Fruit fly (Drosophila melanogaster) whole organism, embryonic: ENCODE data around the gene CG1635.

ENCODE experiments used
- CG10543 ChIP-seq: fragments of 200-800 bp; sonication (Bioruptor generic); optimal IDR thresholded peaks from 3 replicates; lab custom pipeline; 2017; ENCODE audit warnings: missing biosample characterization, mild to moderate bottlenecking, missing genetic modification characterization, moderate library complexity
- CG11093 ChIP-seq: fragments of 200-800 bp; sonication (Bioruptor generic); IDR thresholded peaks from 3 replicates; pipeline ENCODE4 v1.3.6; 2022; ENCODE audit warnings: missing biosample characterization, missing genetic modification characterization
- CG11696 ChIP-seq: fragments of 200-800 bp; sonication (Bioruptor generic); IDR thresholded peaks from 2 replicates; pipeline ENCODE4 v1.3.6; 2022; ENCODE audit warnings: missing biosample characterization, missing genetic modification characterization
- CG15696 ChIP-seq: fragments of 200-800 bp; sonication (Bioruptor generic); optimal IDR thresholded peaks from 2 replicates; lab custom pipeline; 2019; ENCODE audit warnings: missing biosample characterization, mild to moderate bottlenecking, missing genetic modification characterization, moderate library complexity
- CG1647 ChIP-seq: fragments of 200-800 bp; sonication (Bioruptor generic); optimal IDR thresholded peaks from 3 replicates; lab custom pipeline; 2016; ENCODE audit warnings: missing biosample characterization, missing genetic modification characterization
- CG16779 ChIP-seq: fragments of 200-800 bp; sonication (Bioruptor generic); IDR thresholded peaks from 2 replicates; pipeline ENCODE4 v1.3.6; 2022; ENCODE audit warnings: missing biosample characterization, missing genetic modification characterization
- CG17385 ChIP-seq: fragments of 200-800 bp; sonication (Bioruptor generic); optimal IDR thresholded peaks from 3 replicates; lab custom pipeline; 2018; ENCODE audit warnings: missing biosample characterization, mild to moderate bottlenecking, missing genetic modification characterization
- CG2116 ChIP-seq: fragments of 200-800 bp; sonication (Bioruptor generic); optimal IDR thresholded peaks from 3 replicates; lab custom pipeline; 2018; ENCODE audit warnings: missing biosample characterization, mild to moderate bottlenecking, missing genetic modification characterization
- CG2120 ChIP-seq: fragments of 200-800 bp; sonication (Bioruptor generic); optimal IDR thresholded peaks from 3 replicates; lab custom pipeline; 2016; ENCODE audit warnings: missing biosample characterization, missing genetic modification characterization
- CG2712 ChIP-seq: fragments of 200-800 bp; optimal IDR thresholded peaks from 3 replicates; lab custom pipeline; 2019; ENCODE audit warnings: missing biosample characterization, mild to moderate bottlenecking, missing genetic modification characterization, moderate library complexity
- CG3407 ChIP-seq: fragments of 200-800 bp; sonication (Bioruptor generic); optimal IDR thresholded peaks from 2 replicates; lab custom pipeline; 2018; ENCODE audit warnings: missing biosample characterization, mild to moderate bottlenecking, missing genetic modification characterization
- CG3847 ChIP-seq: fragments of 200-800 bp; sonication (Bioruptor generic); IDR thresholded peaks from 2 replicates; pipeline ENCODE4 v1.3.6; 2022; ENCODE audit warnings: missing biosample characterization, missing genetic modification characterization
- CG4282 ChIP-seq: fragments of 200-800 bp; sonication (Bioruptor generic); optimal IDR thresholded peaks from 2 replicates; lab custom pipeline; 2016; ENCODE audit warnings: missing biosample characterization, missing genetic modification characterization
- CG4617 ChIP-seq: fragments of 200-800 bp; sonication (Bioruptor generic); optimal IDR thresholded peaks from 3 replicates; lab custom pipeline; 2016; ENCODE audit warnings: missing biosample characterization, missing genetic modification characterization, borderline replicate concordance
- CG4707 ChIP-seq: fragments of 200-800 bp; sonication (Bioruptor generic); optimal IDR thresholded peaks from 2 replicates; lab custom pipeline; 2018; ENCODE audit warnings: missing biosample characterization, mild to moderate bottlenecking, missing genetic modification characterization, moderate library complexity
- CG5953 ChIP-seq: fragments of 200-800 bp; sonication (Bioruptor generic); IDR thresholded peaks from 2 replicates; pipeline ENCODE4 v1.3.6; 2022; ENCODE audit warnings: missing biosample characterization, missing genetic modification characterization
- CG6683 ChIP-seq: fragments of 200-800 bp; sonication (Bioruptor generic); optimal IDR thresholded peaks from 2 replicates; lab custom pipeline; 2017; ENCODE audit warnings: missing biosample characterization, mild to moderate bottlenecking, missing genetic modification characterization, missing genetic modification reagents
- CG6689 ChIP-seq: fragments of 200-800 bp; sonication (Bioruptor generic); IDR thresholded peaks from 2 replicates; pipeline ENCODE4 v1.3.6; 2022; ENCODE audit warnings: missing biosample characterization, missing genetic modification characterization
- CG6791 ChIP-seq: fragments of 200-800 bp; sonication (Bioruptor generic); IDR thresholded peaks from 3 replicates; pipeline ENCODE4 v1.3.6; 2022; ENCODE audit warnings: missing biosample characterization, missing genetic modification characterization; ENCODE audit not compliant: partially characterized antibody
- CG8478 ChIP-seq: fragments of >200 bp; optimal IDR thresholded peaks from 2 replicates; lab custom pipeline; 2018
- D19B ChIP-seq: fragments of 200-800 bp; sonication (Bioruptor generic); optimal IDR thresholded peaks from 2 replicates; lab custom pipeline; 2017; ENCODE audit warnings: missing biosample characterization, mild to moderate bottlenecking, missing genetic modification characterization
- Fer2 ChIP-seq: fragments of 200-800 bp; sonication (Bioruptor generic); optimal IDR thresholded peaks from 2 replicates; lab custom pipeline; 2018; ENCODE audit warnings: missing biosample characterization, mild to moderate bottlenecking, missing genetic modification characterization, moderate library complexity
- Gsc ChIP-seq: fragments of 200-800 bp; sonication (Bioruptor generic); IDR thresholded peaks from 2 replicates; pipeline ENCODE4 v1.3.6; 2022; ENCODE audit warnings: missing biosample characterization, missing genetic modification characterization
- HmgZ ChIP-seq: fragments of 200-800 bp; sonication (Bioruptor generic); optimal IDR thresholded peaks from 2 replicates; lab custom pipeline; 2018; ENCODE audit warnings: missing biosample characterization, mild to moderate bottlenecking, missing genetic modification characterization
- Hmr ChIP-seq: fragments of 200-800 bp; sonication (Bioruptor generic); optimal IDR thresholded peaks from 3 replicates; lab custom pipeline; 2017; ENCODE audit warnings: mild to moderate bottlenecking, missing biosample characterization, missing genetic modification reagents, missing genetic modification characterization
- Kr ChIP-seq: fragments of 200-800 bp; sonication (Bioruptor generic); optimal IDR thresholded peaks from 2 replicates; lab custom pipeline; 2017; ENCODE audit warnings: missing biosample characterization, mild to moderate bottlenecking, missing genetic modification characterization
- Mrtf ChIP-seq: fragments of 200-800 bp; sonication (Bioruptor generic); IDR thresholded peaks from 3 replicates; pipeline ENCODE4 v1.3.6; 2022; ENCODE audit warnings: missing biosample characterization, missing genetic modification characterization
- Nf-YB ChIP-seq: fragments of 200-800 bp; sonication (Bioruptor generic); optimal IDR thresholded peaks from 3 replicates; lab custom pipeline; 2019; ENCODE audit warnings: missing biosample characterization, mild to moderate bottlenecking, missing genetic modification characterization, moderate library complexity
- Oli ChIP-seq: fragments of 200-800 bp; sonication (Bioruptor generic); optimal IDR thresholded peaks from 2 replicates; lab custom pipeline; 2018; ENCODE audit warnings: missing biosample characterization, mild to moderate bottlenecking, missing genetic modification characterization, moderate library complexity
- Rx ChIP-seq: fragments of 200-800 bp; sonication (Bioruptor generic); IDR thresholded peaks from 2 replicates; pipeline ENCODE4 v1.3.6; 2022; ENCODE audit warnings: missing biosample characterization, missing genetic modification characterization
- Sox102F ChIP-seq: fragments of 200-800 bp; sonication (Bioruptor generic); optimal IDR thresholded peaks from 2 replicates; lab custom pipeline; 2018; ENCODE audit warnings: missing biosample characterization, mild to moderate bottlenecking, missing genetic modification characterization, moderate library complexity
- TFAM ChIP-seq: fragments of 200-800 bp; sonication (Bioruptor generic); optimal IDR thresholded peaks from 2 replicates; lab custom pipeline; 2017; ENCODE audit warnings: missing biosample characterization, missing genetic modification characterization, inconsistent platforms
- Usf ChIP-seq: fragments of 200-800 bp; sonication (Bioruptor generic); optimal IDR thresholded peaks from 2 replicates; lab custom pipeline; 2017; ENCODE audit warnings: missing genotype, missing biosample characterization, missing genetic modification characterization
- ab ChIP-seq: fragments of 200-800 bp; sonication (Bioruptor generic); optimal IDR thresholded peaks from 2 replicates; lab custom pipeline; 2016; ENCODE audit warnings: missing biosample characterization, missing genetic modification characterization
- btn ChIP-seq: fragments of 200-800 bp; sonication (Bioruptor generic); optimal IDR thresholded peaks from 2 replicates; lab custom pipeline; 2016; ENCODE audit warnings: missing biosample characterization, missing genetic modification characterization
- cg ChIP-seq: fragments of 200-800 bp; sonication (Bioruptor generic); optimal IDR thresholded peaks from 3 replicates; lab custom pipeline; 2019; ENCODE audit warnings: missing biosample characterization, mild to moderate bottlenecking, missing genetic modification characterization, moderate library complexity
- dan ChIP-seq: fragments of 200-800 bp; sonication (Bioruptor generic); IDR thresholded peaks from 2 replicates; pipeline ENCODE4 v1.3.6; 2022; ENCODE audit warnings: missing biosample characterization, missing genetic modification characterization
- exex ChIP-seq: fragments of 200-800 bp; sonication (Bioruptor generic); optimal IDR thresholded peaks from 4 replicates; lab custom pipeline; 2018; ENCODE audit warnings: missing biosample characterization, mild to moderate bottlenecking, missing genetic modification characterization, moderate library complexity
- fd96Cb ChIP-seq: fragments of 200-800 bp; sonication (Bioruptor generic); optimal IDR thresholded peaks from 2 replicates; lab custom pipeline; 2018; ENCODE audit warnings: missing biosample characterization, mild to moderate bottlenecking, missing genetic modification characterization, moderate library complexity
- her ChIP-seq: fragments of 200-800 bp; sonication (Bioruptor generic); optimal IDR thresholded peaks from 2 replicates; lab custom pipeline; 2016; ENCODE audit warnings: missing biosample characterization, missing genetic modification characterization
- lilli ChIP-seq: fragments of 200-800 bp; sonication (Bioruptor generic); optimal IDR thresholded peaks from 3 replicates; lab custom pipeline; 2016; ENCODE audit warnings: missing biosample characterization, missing genetic modification characterization
- luna ChIP-seq: fragments of 200-800 bp; sonication (Bioruptor generic); optimal IDR thresholded peaks from 2 replicates; lab custom pipeline; 2016; ENCODE audit warnings: missing biosample characterization, missing genetic modification characterization
- pum ChIP-seq: fragments of 200-800 bp; sonication (Bioruptor generic); optimal IDR thresholded peaks from 2 replicates; lab custom pipeline; 2016; ENCODE audit warnings: missing biosample characterization, missing genetic modification characterization
- sd ChIP-seq: fragments of 200-800 bp; sonication (Bioruptor generic); optimal IDR thresholded peaks from 3 replicates; lab custom pipeline; 2018; ENCODE audit warnings: missing biosample characterization, mild to moderate bottlenecking, missing genetic modification characterization, moderate library complexity
- sima ChIP-seq: fragments of 200-800 bp; sonication (Bioruptor generic); optimal IDR thresholded peaks from 2 replicates; lab custom pipeline; 2016; ENCODE audit warnings: missing biosample characterization, missing genetic modification characterization
- sr ChIP-seq: fragments of 200-800 bp; sonication (Bioruptor generic); IDR thresholded peaks from 3 replicates; pipeline ENCODE4 v1.3.6; 2022; ENCODE audit warnings: missing biosample characterization, missing genetic modification characterization
- ssp ChIP-seq: fragments of 200-800 bp; sonication (Bioruptor generic); IDR thresholded peaks from 2 replicates; pipeline ENCODE4 v1.3.6; 2022; ENCODE audit warnings: missing biosample characterization, missing genetic modification characterization
- tll ChIP-seq, 2 experiments: fragments of 200-800 bp in 1 of 2; fragments of >200 bp in 1 of 2; sonication (Bioruptor generic) in 1 of 2; optimal IDR thresholded peaks; 2 replicates each; lab custom pipeline; 2017 to 2019; ENCODE audit warnings: missing biosample characterization in 2 of 2, missing genetic modification characterization in 2 of 2, mild to moderate bottlenecking in 1 of 2, moderate library complexity in 1 of 2
- trem ChIP-seq: fragments of 200-800 bp; optimal IDR thresholded peaks from 3 replicates; lab custom pipeline; 2019; ENCODE audit warnings: missing biosample characterization, mild to moderate bottlenecking, missing genetic modification characterization, moderate library complexity
- tx ChIP-seq: fragments of 200-800 bp; sonication (Bioruptor generic); optimal IDR thresholded peaks from 2 replicates; lab custom pipeline; 2016; ENCODE audit warnings: missing biosample characterization, missing genetic modification characterization
- zf30C ChIP-seq: fragments of 200-800 bp; sonication (Bioruptor generic); optimal IDR thresholded peaks from 3 replicates; lab custom pipeline; 2018; ENCODE audit warnings: missing biosample characterization, mild to moderate bottlenecking, missing genetic modification characterization

Gene CG1635

DNA sequence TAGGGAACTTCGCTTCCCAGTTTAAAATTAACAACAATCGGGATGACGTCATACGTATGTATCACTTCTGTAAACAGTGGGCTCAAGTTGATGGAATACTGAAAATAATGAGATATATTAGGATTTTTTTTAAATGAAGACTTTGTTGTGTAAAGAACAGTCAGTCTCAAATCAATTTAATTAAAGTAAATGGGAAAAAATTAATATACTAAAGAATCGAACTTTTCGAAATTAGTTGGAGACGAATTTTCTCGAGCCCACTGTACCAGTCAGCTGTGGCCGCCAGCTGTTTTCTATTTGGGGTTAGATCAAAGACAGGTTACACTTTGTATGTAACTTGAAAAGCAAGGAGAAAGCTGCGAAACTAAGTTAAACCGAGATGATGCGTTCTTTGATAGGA, at the start of gene CG1635:
Gene CG1635, plus strand, starts transcription at position 300 of the 400 bp plus-strand sequence.
- TF ChIP-seq tll (GFP tag; optimal IDR thresholded peaks at IDR 0.05; lab: Kevin White, UChicago) (peak in 1 of 2 experiments; percentile 89), ab (peak; percentile 90), exex (tag; lab: Kevin White, UChicago) (peak; percentile 98), Sox102F (GFP tag; lab: Kevin White, UChicago) (peak; percentile 100), CG16779 (GFP tag; lab: Robert Waterston, UW) (peak; percentile 98), CG4707 (GFP tag; lab: Kevin White, UChicago) (peak; percentile 99), tx (GFP tag; lab: Kevin White, UChicago) (peak; percentile 98), Gsc (GFP tag; lab: Robert Waterston, UW) (peak; percentile 94), CG3847 (GFP tag; lab: Robert Waterston, UW) (peak; percentile 99), Usf (GFP tag; lab: Kevin White, UChicago) (peak; percentile 98), btn (GFP tag; lab: Kevin White, UChicago) (peak; percentile 95), CG15696 (tag; lab: Kevin White, UChicago) (peak; percentile 98), sd (tag; lab: Kevin White, UChicago) (peak; percentile 98), Nf-YB (GFP tag; lab: Kevin White, UChicago) (peak; percentile 92), lilli (GFP tag; lab: Kevin White, UChicago) (peak; percentile 99), cg (GFP tag; lab: Kevin White, UChicago) (peak; percentile 4), TFAM (GFP tag; lab: Kevin White, UChicago) (peak; percentile 94), CG2116 (GFP tag; lab: Kevin White, UChicago) (peak; percentile 91), CG4617 (peak; percentile 98), CG11696 (GFP tag; lab: Robert Waterston, UW) (peak; percentile 97), Rx (GFP tag; lab: Robert Waterston, UW) (peak; percentile 98), CG3407 (GFP tag; lab: Kevin White, UChicago) (peak; percentile 98), CG17385 (GFP tag; lab: Kevin White, UChicago) (peak; percentile 100), CG10543 (GFP tag; lab: Kevin White, UChicago) (peak; percentile 99), dan (GFP tag; lab: Robert Waterston, UW) (peak; percentile 90), CG8478 (no peak), CG6689 (GFP tag; lab: Robert Waterston, UW) (peak; percentile 99), CG2712 (tag; lab: Kevin White, UChicago) (peak; percentile 100), Oli (tag; lab: Kevin White, UChicago) (peak; percentile 100), sr (GFP tag; lab: Robert Waterston, UW) (peak; percentile 97), pum (GFP tag; lab: Kevin White, UChicago) (peak; percentile 97), ssp (GFP tag; lab: Robert Waterston, UW) (peak; percentile 93), CG2120 (GFP tag; lab: Kevin White, UChicago) (peak; percentile 100), HmgZ (peak; percentile 100), Kr (GFP tag; lab: Kevin White, UChicago) (peak; percentile 67), her (GFP tag; lab: Kevin White, UChicago) (peak; percentile 96), fd96Cb (tag; lab: Kevin White, UChicago) (peak; percentile 99), CG6791 (GFP tag; lab: Robert Waterston, UW) (peak; percentile 66; the same call in 2 of the 3 replicates), CG4282 (peak; percentile 95), CG1647 (GFP tag; lab: Kevin White, UChicago) (peak; percentile 96), Fer2 (tag; lab: Kevin White, UChicago) (peak; percentile 99), sima (peak; percentile 70), CG11093 (GFP tag; lab: Robert Waterston, UW) (peak; percentile 98), CG6683 (peak; percentile 98), zf30C (GFP tag; lab: Kevin White, UChicago) (peak; percentile 61), Hmr (GFP tag; lab: Kevin White, UChicago) (peak; percentile 100), luna (peak; percentile 96), D19B (peak; percentile 96), Mrtf (peak; percentile 99), trem (tag; lab: Kevin White, UChicago) (peak; percentile 97), CG5953 (GFP tag; lab: Robert Waterston, UW) (peak; percentile 99)
